Worm (Caenorhabditis elegans) whole organism, young adult: ENCODE results near the gene mboa-4.

Experiments
- Y79H2A.3 ChIP-seq: fragments of 200-800 bp; sonication (Bioruptor generic); conservative IDR thresholded peaks from 2 replicates; pipeline ENCODE4 v1.3.6; 2022; ENCODE audit warnings: missing genetic modification reagents, missing genetic modification characterization, missing compliant biosample characterization
- ama-1 ChIP-seq, 3 experiments: fragments of 150-350 bp in 1 of 3; sonication (generic microtip) in 2 of 3; optimal IDR thresholded peaks; 2 replicates each; lab custom pipeline; 2014 to 2018; ENCODE audit warnings: missing biosample characterization in 2 of 3, missing genetic modification characterization in 2 of 3, missing genetic modification reagents in 2 of 3
- attf-5 ChIP-seq: fragments of 200-800 bp; sonication (Bioruptor generic); optimal IDR thresholded peaks from 2 replicates; lab custom pipeline; 2018; ENCODE audit warnings: mild to moderate bottlenecking, missing genetic modification characterization, missing compliant biosample characterization
- cebp-1 ChIP-seq, 2 experiments: fragments of 200-800 bp in 1 of 2; sonication (Bioruptor generic) in 1 of 2; sonication (generic microtip) in 1 of 2; IDR thresholded peaks in 1 of 2; optimal IDR thresholded peaks in 1 of 2; 2 replicates each; pipeline versions ENCODE4 v1.3.6 to Lab custom; 2017 to 2022; ENCODE audit warnings: missing compliant biosample characterization in 2 of 2, missing genetic modification characterization in 2 of 2, mild to moderate bottlenecking in 1 of 2, missing genetic modification reagents in 1 of 2, moderate library complexity in 1 of 2
- cebp-2 ChIP-seq: fragments of 200-800 bp; sonication (Bioruptor generic); IDR thresholded peaks from 2 replicates; pipeline ENCODE4 v1.3.6; 2022; ENCODE audit warnings: missing genetic modification characterization, missing compliant biosample characterization
- ceh-79 ChIP-seq: sonication (generic microtip); optimal IDR thresholded peaks from 2 replicates; lab custom pipeline; 2017; ENCODE audit warnings: mild to moderate bottlenecking, missing genetic modification characterization, missing compliant biosample characterization
- egl-18 ChIP-seq: fragments of 200-800 bp; sonication (Bioruptor generic); IDR thresholded peaks from 2 replicates; pipeline ENCODE4 v1.3.6; 2022; ENCODE audit warnings: missing genetic modification reagents, missing genetic modification characterization, missing compliant biosample characterization
- let-607 ChIP-seq, 2 experiments: fragments of 200-800 bp in 1 of 2; sonication (Bioruptor generic) in 1 of 2; sonication (generic microtip) in 1 of 2; optimal IDR thresholded peaks; 2 replicates each; lab custom pipeline; 2016 to 2018; ENCODE audit warnings: mild to moderate bottlenecking in 2 of 2, missing compliant biosample characterization in 2 of 2, missing genetic modification characterization in 2 of 2, moderate library complexity in 2 of 2, missing genotype in 1 of 2
- lsy-27 ChIP-seq: sonication (generic microtip); optimal IDR thresholded peaks from 2 replicates; lab custom pipeline; 2017; ENCODE audit warnings: missing genetic modification characterization, mild to moderate bottlenecking, missing compliant biosample characterization, antibody characterized with exemption, missing genotype, borderline replicate concordance; ENCODE audit not compliant: insufficient read depth
- mxl-1 ChIP-seq: sonication (generic microtip); optimal IDR thresholded peaks from 2 replicates; lab custom pipeline; 2016; ENCODE audit warnings: missing genetic modification characterization, missing compliant biosample characterization
- pha-4 ChIP-seq: fragments of 150-350 bp; sonication (generic microtip); optimal IDR thresholded peaks from 2 replicates; lab custom pipeline; 2014; ENCODE audit warnings: missing biosample characterization, missing genetic modification reagents, missing genetic modification characterization
- sea-2 ChIP-seq: fragments of 200-800 bp; sonication (Bioruptor generic); IDR thresholded peaks from 2 replicates; pipeline ENCODE4 v1.3.6; 2022; ENCODE audit warnings: missing genetic modification characterization, missing compliant biosample characterization
- zim-3 ChIP-seq: sonication (generic microtip); optimal IDR thresholded peaks from 2 replicates; lab custom pipeline; 2017; ENCODE audit warnings: mild to moderate bottlenecking, missing genetic modification characterization, moderate library complexity, missing compliant biosample characterization

DNA sequence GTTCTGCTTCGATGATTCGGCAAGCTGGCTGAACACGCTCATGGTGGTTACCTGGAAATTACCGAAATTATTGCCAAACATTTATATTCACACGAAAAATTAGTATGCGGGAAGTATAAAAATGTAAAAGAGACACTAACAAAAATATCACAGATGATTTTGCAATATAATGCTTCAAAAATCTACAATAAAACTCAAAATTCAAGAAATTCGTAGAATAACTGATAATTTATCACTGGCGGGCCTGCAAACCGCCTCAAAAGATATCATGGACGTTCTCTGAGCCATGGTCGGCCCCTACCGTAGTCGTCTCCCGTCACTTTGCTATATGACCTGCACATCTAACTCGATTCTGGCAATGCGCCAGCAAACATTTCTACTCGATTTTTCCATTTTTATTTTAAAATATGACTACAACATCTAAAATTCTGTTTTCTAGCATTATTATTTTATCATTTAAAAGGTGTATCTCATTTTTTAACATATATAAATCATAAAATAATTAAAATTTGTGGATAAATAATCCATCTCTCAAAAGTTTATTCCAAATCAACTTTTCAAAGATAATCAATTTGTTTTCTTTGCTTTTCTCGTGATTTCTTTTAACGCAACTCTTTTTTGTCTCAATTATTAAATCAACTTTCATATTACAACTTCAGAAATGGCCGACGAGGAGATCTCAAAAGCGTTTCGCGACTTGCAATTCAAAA, 10.2 kb downstream of the mboa-4 start, which contains the start of the genes F01G4.6 and pfd-1:
- no peak for TF ChIP-seq egl-18 (GFP tag; lab: Robert Waterston, UW)
- TF ChIP-seq let-607 (tag; optimal IDR thresholded peaks at IDR 0.05; lab: Kevin White, UChicago) = peak in 1 of 2 experiments; percentile 79
- no peak for TF ChIP-seq lsy-27 (tag; lab: Kevin White, UChicago)
- TF ChIP-seq mxl-1 (tag; lab: Kevin White, UChicago) = no peak
- TF ChIP-seq ceh-79 (tag; lab: Kevin White, UChicago) = no peak
- TF ChIP-seq Y79H2A.3 (GFP tag; lab: Robert Waterston, UW) = no peak
- TF ChIP-seq zim-3 (tag; lab: Kevin White, UChicago) = no peak
- TF ChIP-seq sea-2 (GFP tag; lab: Robert Waterston, UW) = no peak
- TF ChIP-seq ama-1 (optimal IDR thresholded peaks at IDR 0.05; lab: Kevin White, UChicago) = no peak
- TF ChIP-seq ama-1 (GFP tag; optimal IDR thresholded peaks at IDR 0.05; lab: Kevin White, UChicago) = no peak
- no peak for TF ChIP-seq cebp-1 (GFP tag; IDR thresholded peaks at IDR 0.05; lab: Robert Waterston, UW)
- TF ChIP-seq cebp-1 (tag; optimal IDR thresholded peaks at IDR 0.05; lab: Kevin White, UChicago) = peak; percentile 82
- no peak for TF ChIP-seq cebp-2
- TF ChIP-seq attf-5 (GFP tag; lab: Kevin White, UChicago) = peak; percentile 59
- peak; percentile 69 for TF ChIP-seq pha-4
